Fruit fly (Drosophila melanogaster) whole organism, embryonic: ENCODE data around the gene Cdk1.
A peak's percentile ranks its signal among the peaks of the same experiment; 100 is the strongest.

Experiments used
- Adf1 ChIP-seq: fragments of 200-800 bp; sonication (Bioruptor generic); IDR thresholded peaks from 2 replicates; pipeline ENCODE4 v1.3.6; 2022; ENCODE audit warnings: missing biosample characterization, missing genetic modification characterization
- Asciz ChIP-seq: fragments of 200-800 bp; sonication (Bioruptor generic); optimal IDR thresholded peaks from 2 replicates; lab custom pipeline; 2017; ENCODE audit warnings: missing biosample characterization, mild to moderate bottlenecking, missing genetic modification characterization, missing genetic modification reagents
- Atf6 ChIP-seq: fragments of 200-800 bp; sonication (Bioruptor generic); IDR thresholded peaks from 2 replicates; pipeline ENCODE4 v1.3.6; 2022; ENCODE audit warnings: missing biosample characterization, missing genetic modification characterization
- B-H2 ChIP-seq: fragments of 200-800 bp; sonication (Bioruptor generic); optimal IDR thresholded peaks from 2 replicates; lab custom pipeline; 2018; ENCODE audit warnings: missing biosample characterization, mild to moderate bottlenecking, missing genetic modification characterization
- CG10431 ChIP-seq: fragments of 200-800 bp; sonication (Bioruptor generic); optimal IDR thresholded peaks from 3 replicates; lab custom pipeline; 2018; ENCODE audit warnings: missing biosample characterization, mild to moderate bottlenecking, missing genetic modification characterization
- CG11093 ChIP-seq: fragments of 200-800 bp; sonication (Bioruptor generic); IDR thresholded peaks from 3 replicates; pipeline ENCODE4 v1.3.6; 2022; ENCODE audit warnings: missing biosample characterization, missing genetic modification characterization
- CG12236 ChIP-seq: fragments of 200-800 bp; sonication (Bioruptor generic); optimal IDR thresholded peaks from 2 replicates; lab custom pipeline; 2016; ENCODE audit warnings: missing biosample characterization, missing genetic modification characterization
- CG12659 ChIP-seq: fragments of 200-800 bp; sonication (Bioruptor generic); optimal IDR thresholded peaks from 3 replicates; lab custom pipeline; 2017; ENCODE audit warnings: mild to moderate bottlenecking, missing biosample characterization, missing genetic modification reagents, missing genetic modification characterization
- CG12744 ChIP-seq: fragments of 200-800 bp; sonication (Bioruptor generic); optimal IDR thresholded peaks from 2 replicates; lab custom pipeline; 2016; ENCODE audit warnings: missing biosample characterization, missing genetic modification characterization
- CG13123 ChIP-seq: fragments of 200-800 bp; sonication (Bioruptor generic); optimal IDR thresholded peaks from 2 replicates; lab custom pipeline; 2016; ENCODE audit warnings: missing biosample characterization, missing genetic modification characterization
- CG13624 ChIP-seq: fragments of 200-800 bp; sonication (Bioruptor generic); optimal IDR thresholded peaks from 2 replicates; lab custom pipeline; 2016; ENCODE audit warnings: missing biosample characterization, missing genetic modification characterization
- CG14441 ChIP-seq: fragments of 200-800 bp; sonication (Bioruptor generic); IDR thresholded peaks from 2 replicates; pipeline ENCODE4 v1.3.6; 2022; ENCODE audit warnings: missing biosample characterization, missing genetic modification characterization
- CG14860 ChIP-seq: fragments of 200-800 bp; sonication (Bioruptor generic); IDR thresholded peaks from 3 replicates; pipeline ENCODE4 v1.3.6; 2022; ENCODE audit warnings: missing biosample characterization, missing genetic modification characterization; ENCODE audit not compliant: partially characterized antibody
- CG15011 ChIP-seq: fragments of 200-800 bp; sonication (Bioruptor generic); optimal IDR thresholded peaks from 3 replicates; lab custom pipeline; 2018; ENCODE audit warnings: missing biosample characterization, mild to moderate bottlenecking, missing genetic modification characterization
- CG15269 ChIP-seq: fragments of 200-800 bp; sonication (Bioruptor generic); optimal IDR thresholded peaks from 2 replicates; lab custom pipeline; 2018; ENCODE audit warnings: missing biosample characterization, mild to moderate bottlenecking, missing genetic modification characterization, moderate library complexity
- CG17361 ChIP-seq: fragments of 200-800 bp; sonication (Bioruptor generic); IDR thresholded peaks from 3 replicates; pipeline ENCODE4 v1.3.6; 2022; ENCODE audit warnings: missing biosample characterization, missing genetic modification characterization
- CG1832 ChIP-seq: fragments of 200-800 bp; sonication (Bioruptor generic); optimal IDR thresholded peaks from 2 replicates; lab custom pipeline; 2017; ENCODE audit warnings: missing biosample characterization, mild to moderate bottlenecking, missing genetic modification characterization, inconsistent platforms
- CG32767 ChIP-seq: fragments of 200-800 bp; sonication (Bioruptor generic); IDR thresholded peaks from 2 replicates; pipeline ENCODE4 v1.3.6; 2022; ENCODE audit warnings: missing biosample characterization, missing genetic modification characterization
- CG7928 ChIP-seq: fragments of 200-800 bp; sonication (Bioruptor generic); optimal IDR thresholded peaks from 2 replicates; lab custom pipeline; 2017; ENCODE audit warnings: missing biosample characterization, mild to moderate bottlenecking, missing genetic modification characterization
- CG7963 ChIP-seq: fragments of 200-800 bp; sonication (Bioruptor generic); IDR thresholded peaks from 3 replicates; pipeline ENCODE4 v1.3.6; 2022; ENCODE audit warnings: missing biosample characterization, missing genetic modification characterization; ENCODE audit not compliant: partially characterized antibody
- CG9437 ChIP-seq: fragments of 200-800 bp; sonication (Bioruptor generic); optimal IDR thresholded peaks from 2 replicates; lab custom pipeline; 2018; ENCODE audit warnings: missing biosample characterization, mild to moderate bottlenecking, missing genetic modification characterization
- CG9797 ChIP-seq: fragments of 200-800 bp; sonication (Bioruptor generic); optimal IDR thresholded peaks from 3 replicates; lab custom pipeline; 2018; ENCODE audit warnings: missing biosample characterization, mild to moderate bottlenecking, missing genetic modification characterization
- Dfd ChIP-seq, 2 experiments: fragments of >200 bp; optimal IDR thresholded peaks; 2 replicates each; lab custom pipeline; 2017; ENCODE audit warnings: missing biosample characterization in 2 of 2, missing genetic modification characterization in 2 of 2
- Eip74EF ChIP-seq, 2 experiments: fragments of 200-800 bp in 1 of 2; fragments of >200 bp in 1 of 2; sonication (Bioruptor generic) in 1 of 2; optimal IDR thresholded peaks; 2 replicates each; lab custom pipeline; 2017 to 2019; ENCODE audit warnings: missing biosample characterization in 2 of 2, missing genetic modification characterization in 2 of 2, mild to moderate bottlenecking in 1 of 2, moderate library complexity in 1 of 2
- GATAe ChIP-seq: fragments of 200-800 bp; sonication (Bioruptor generic); conservative IDR thresholded peaks from 2 replicates; pipeline ENCODE4 v1.3.6; 2022; ENCODE audit warnings: missing biosample characterization, missing genetic modification characterization
- Hand ChIP-seq: fragments of 200-800 bp; sonication (Bioruptor generic); optimal IDR thresholded peaks from 2 replicates; lab custom pipeline; 2017; ENCODE audit warnings: mild to moderate bottlenecking, missing biosample characterization, missing genetic modification reagents, missing genetic modification characterization
- HmgZ ChIP-seq: fragments of 200-800 bp; sonication (Bioruptor generic); optimal IDR thresholded peaks from 2 replicates; lab custom pipeline; 2018; ENCODE audit warnings: missing biosample characterization, mild to moderate bottlenecking, missing genetic modification characterization
- Hr78 ChIP-seq, 2 experiments: fragments of 200-800 bp in 1 of 2; fragments of >200 bp in 1 of 2; sonication (Bioruptor generic) in 1 of 2; optimal IDR thresholded peaks; 2 replicates each; lab custom pipeline; 2017 to 2019; ENCODE audit warnings: missing biosample characterization in 2 of 2, missing genetic modification characterization in 2 of 2, mild to moderate bottlenecking in 1 of 2, moderate library complexity in 1 of 2
- Lpt ChIP-seq: fragments of >200 bp; optimal IDR thresholded peaks from 2 replicates; lab custom pipeline; 2018; ENCODE audit warnings: missing biosample characterization, missing genetic modification characterization
- MTF-1 ChIP-seq: fragments of 200-800 bp; sonication (Bioruptor generic); optimal IDR thresholded peaks from 2 replicates; lab custom pipeline; 2018; ENCODE audit warnings: missing biosample characterization, mild to moderate bottlenecking, missing genetic modification characterization, borderline replicate concordance
- Neu2 ChIP-seq: fragments of 200-800 bp; sonication (Bioruptor generic); optimal IDR thresholded peaks from 3 replicates; lab custom pipeline; 2016; ENCODE audit warnings: missing biosample characterization, missing genetic modification characterization, borderline replicate concordance
- Nf-YC ChIP-seq: fragments of 200-800 bp; optimal IDR thresholded peaks from 3 replicates; lab custom pipeline; 2019; ENCODE audit warnings: missing biosample characterization, mild to moderate bottlenecking, missing genetic modification characterization, moderate library complexity
- Oaz ChIP-seq: fragments of 200-800 bp; sonication (Bioruptor generic); IDR thresholded peaks from 2 replicates; pipeline ENCODE4 v1.3.6; 2022; ENCODE audit warnings: missing biosample characterization, missing genetic modification characterization
- aop ChIP-seq: fragments of 200-800 bp; sonication (Bioruptor generic); IDR thresholded peaks from 2 replicates; pipeline ENCODE4 v1.3.6; 2022; ENCODE audit warnings: missing biosample characterization, missing genetic modification characterization
- bab2 ChIP-seq: fragments of 200-800 bp; sonication (Bioruptor generic); optimal IDR thresholded peaks from 2 replicates; lab custom pipeline; 2016; ENCODE audit warnings: missing biosample characterization, missing genetic modification characterization
- cas ChIP-seq: fragments of 200-800 bp; sonication (Bioruptor generic); IDR thresholded peaks from 2 replicates; pipeline ENCODE4 v1.3.6; 2022; ENCODE audit warnings: missing biosample characterization, missing genetic modification characterization
- chinmo ChIP-seq: fragments of 200-800 bp; sonication (Bioruptor generic); IDR thresholded peaks from 4 replicates; pipeline ENCODE4 v1.3.6; 2022; ENCODE audit warnings: missing biosample characterization, missing genetic modification characterization; ENCODE audit not compliant: partially characterized antibody
- chn ChIP-seq: fragments of 200-800 bp; sonication (Bioruptor generic); optimal IDR thresholded peaks from 2 replicates; lab custom pipeline; 2016; ENCODE audit warnings: missing biosample characterization, missing genetic modification characterization
- croc ChIP-seq: fragments of 200-800 bp; sonication (Bioruptor generic); conservative IDR thresholded peaks from 3 replicates; pipeline ENCODE4 v1.3.6; 2022; ENCODE audit warnings: missing biosample characterization, missing genetic modification characterization
- dmrt99B ChIP-seq: fragments of 200-800 bp; sonication (Bioruptor generic); optimal IDR thresholded peaks from 2 replicates; lab custom pipeline; 2018; ENCODE audit warnings: missing biosample characterization, mild to moderate bottlenecking, missing genetic modification characterization, moderate library complexity
- insv ChIP-seq, 2 experiments: fragments of 200-800 bp; sonication (Bioruptor generic); optimal IDR thresholded peaks; 3 replicates each; lab custom pipeline; 2016 to 2018; ENCODE audit warnings: missing biosample characterization in 2 of 2, missing genetic modification characterization in 2 of 2
- jigr1 ChIP-seq: fragments of 200-800 bp; sonication (Bioruptor generic); IDR thresholded peaks from 3 replicates; pipeline ENCODE4 v1.3.6; 2022; ENCODE audit warnings: missing biosample characterization, missing genetic modification characterization
- lilli ChIP-seq: fragments of 200-800 bp; sonication (Bioruptor generic); optimal IDR thresholded peaks from 3 replicates; lab custom pipeline; 2016; ENCODE audit warnings: missing biosample characterization, missing genetic modification characterization
- mirr ChIP-seq: fragments of 200-800 bp; sonication (Bioruptor generic); optimal IDR thresholded peaks from 3 replicates; lab custom pipeline; 2018; ENCODE audit warnings: missing biosample characterization, mild to moderate bottlenecking, missing genetic modification characterization
- org-1 ChIP-seq: fragments of 200-800 bp; sonication (Bioruptor generic); optimal IDR thresholded peaks from 2 replicates; lab custom pipeline; 2017; ENCODE audit warnings: missing biosample characterization, missing genetic modification characterization
- run ChIP-seq: fragments of 200-800 bp; sonication (Bioruptor generic); optimal IDR thresholded peaks from 3 replicates; lab custom pipeline; 2018; ENCODE audit warnings: missing biosample characterization, mild to moderate bottlenecking, missing genetic modification characterization
- seq ChIP-seq: fragments of 200-800 bp; sonication (Bioruptor generic); IDR thresholded peaks from 2 replicates; pipeline ENCODE4 v1.3.6; 2022; ENCODE audit warnings: missing biosample characterization, missing genetic modification characterization
- tup ChIP-seq: fragments of 200-800 bp; sonication (Bioruptor generic); optimal IDR thresholded peaks from 2 replicates; lab custom pipeline; 2016; ENCODE audit warnings: missing biosample characterization, mild to moderate bottlenecking, missing genetic modification characterization, moderate library complexity

Gene Cdk1

DNA sequence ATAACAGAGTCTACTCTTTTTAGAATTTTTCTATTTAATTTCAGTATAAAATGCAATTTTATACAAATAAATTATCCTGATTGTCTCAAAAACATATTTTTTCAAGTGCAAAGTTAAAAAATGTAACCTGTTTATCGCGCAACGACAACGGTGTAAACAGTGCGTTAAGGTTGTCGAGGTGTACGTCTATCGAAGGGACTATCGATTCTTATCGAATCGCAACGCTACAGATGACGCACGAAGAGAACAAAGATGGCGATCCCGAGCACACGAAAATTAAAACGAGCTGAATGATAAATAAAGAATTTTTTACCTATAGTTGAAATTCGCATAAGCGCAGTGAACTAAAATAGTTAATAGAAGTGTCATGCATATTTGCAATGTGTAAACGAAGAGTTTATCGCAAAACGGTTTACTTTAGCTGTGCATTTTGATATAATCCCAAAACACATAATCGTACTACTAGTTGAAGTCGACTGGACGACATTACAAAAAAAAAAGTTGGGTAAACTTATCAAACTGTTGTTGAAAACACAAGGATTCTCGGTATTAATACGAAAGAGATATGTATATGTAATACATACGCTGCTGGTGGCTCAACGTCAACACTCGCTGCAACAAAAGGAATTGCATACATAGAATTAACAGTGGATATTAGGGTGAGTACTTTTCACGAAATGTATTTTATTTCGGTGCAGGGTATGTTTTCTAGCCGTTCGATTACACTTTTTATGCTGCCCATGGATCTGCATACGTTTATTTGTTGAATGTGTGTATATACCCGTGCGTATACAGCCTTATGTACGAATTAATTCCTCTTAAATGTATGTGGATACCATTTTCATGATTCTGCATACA is 2.0 kb upstream of the Cdk1 start, which contains the start of gene da (continued):
- TF ChIP-seq CG1832 (GFP tag; lab: Kevin White, UChicago) (no peak), CG7928 (GFP tag; lab: Kevin White, UChicago) (no peak), bab2 (GFP tag; lab: Kevin White, UChicago) (no peak), Adf1 (GFP tag; lab: Robert Waterston, UW) (no peak), Asciz (GFP tag; lab: Kevin White, UChicago) (peak; percentile 23), CG13624 (peak; percentile 63), aop (GFP tag; lab: Robert Waterston, UW) (no peak), CG12659 (peak; percentile 91), CG7963 (GFP tag; lab: Robert Waterston, UW) (peak; percentile 44; the same call in 1 of the 3 replicates), run (no peak), GATAe (no peak), cas (no peak), dmrt99B (tag; lab: Kevin White, UChicago) (peak; percentile 63), HmgZ (tag; lab: Kevin White, UChicago) (peak; percentile 41), jigr1 (GFP tag; lab: Robert Waterston, UW) (no peak), CG9797 (GFP tag; lab: Kevin White, UChicago) (peak; percentile 58), CG14860 (GFP tag; lab: Robert Waterston, UW) (no peak), chn (GFP tag; lab: Kevin White, UChicago) (peak; percentile 46), CG12744 (GFP tag; lab: Kevin White, UChicago) (peak; percentile 3), Lpt (GFP tag; lab: Kevin White, UChicago) (no peak), CG12236 (GFP tag; lab: Kevin White, UChicago) (peak; percentile 48), CG32767 (GFP tag; lab: Robert Waterston, UW) (peak; percentile 30; the same call in 1 of the 2 replicates), CG17361 (GFP tag; lab: Robert Waterston, UW) (peak; percentile 58; the same call in 1 of the 3 replicates), CG15011 (no peak), org-1 (no peak), CG14441 (GFP tag; lab: Robert Waterston, UW) (peak; percentile 59), Atf6 (peak; percentile 63), CG11093 (GFP tag; lab: Robert Waterston, UW) (no peak), Hr78 (GFP tag; optimal IDR thresholded peaks at IDR 0.05; lab: Kevin White, UChicago) (peak in 1 of 2 experiments; percentile 8), CG9437 (GFP tag; lab: Kevin White, UChicago) (peak; percentile 43), Dfd (GFP tag; optimal IDR thresholded peaks at IDR 0.05; lab: Kevin White, UChicago) (peak in 1 of 2 experiments; percentile 43), Oaz (GFP tag; lab: Robert Waterston, UW) (no peak), seq (GFP tag; lab: Robert Waterston, UW) (no peak; the same call in 1 of the 2 replicates), MTF-1 (no peak), Hand (GFP tag; lab: Kevin White, UChicago) (no peak), Eip74EF (GFP tag; optimal IDR thresholded peaks at IDR 0.05; lab: Kevin White, UChicago) (peak in 1 of 2 experiments; percentile 70), CG10431 (GFP tag; lab: Kevin White, UChicago) (peak; percentile 4), tup (GFP tag; lab: Kevin White, UChicago) (no peak), Nf-YC (tag; lab: Kevin White, UChicago) (peak; percentile 52), croc (no peak), CG13123 (GFP tag; lab: Kevin White, UChicago) (peak; percentile 51), chinmo (0 out of 4 replicates have a peak, but pooled peaks have one; percentile 52), Neu2 (GFP tag; lab: Kevin White, UChicago) (no peak), mirr (no peak), lilli (GFP tag; lab: Kevin White, UChicago) (peak; percentile 70), insv (GFP tag; optimal IDR thresholded peaks at IDR 0.05; lab: Kevin White, UChicago) (no peak), CG15269 (peak; percentile 69), B-H2 (peak; percentile 54)
